Worm (Caenorhabditis elegans) whole organism, L4 larva: ENCODE results near the gene F19G12.3.

Experiments
- D1046.2 ChIP-seq: fragments of 200-800 bp; sonication (Bioruptor generic); IDR thresholded peaks from 2 replicates; pipeline ENCODE4 v1.3.6; 2022; ENCODE audit warnings: missing genetic modification characterization, missing compliant biosample characterization
- F10B5.3 ChIP-seq: sonication (generic microtip); optimal IDR thresholded peaks from 2 replicates; lab custom pipeline; 2016; ENCODE audit warnings: mild to moderate bottlenecking, missing genetic modification characterization, missing compliant biosample characterization
- F44E2.7 ChIP-seq: fragments of 200-800 bp; sonication (Bioruptor generic); IDR thresholded peaks from 2 replicates; pipeline ENCODE4 v2.1.2; 2022; ENCODE audit warnings: missing genetic modification characterization, missing compliant biosample characterization
- F49E8.2 ChIP-seq: sonication (generic microtip); optimal IDR thresholded peaks from 2 replicates; lab custom pipeline; 2016; ENCODE audit warnings: missing compliant biosample characterization, mild to moderate bottlenecking, missing genetic modification characterization, borderline replicate concordance
- Y105C5A.15 ChIP-seq: fragments of 200-800 bp; sonication (Bioruptor generic); IDR thresholded peaks from 2 replicates; pipeline ENCODE4 v1.3.6; 2022; ENCODE audit warnings: missing genetic modification characterization, missing compliant biosample characterization
- Y48G9A.11 ChIP-seq: fragments of 200-800 bp; sonication (Bioruptor generic); IDR thresholded peaks from 2 replicates; pipeline ENCODE4 v1.3.6; 2022; ENCODE audit warnings: missing genetic modification reagents, missing genetic modification characterization, missing compliant biosample characterization
- ZK337.2 ChIP-seq: fragments of 200-800 bp; sonication (Bioruptor generic); IDR thresholded peaks from 2 replicates; pipeline ENCODE4 v1.3.6; 2022; ENCODE audit warnings: missing genetic modification reagents, missing genetic modification characterization, missing compliant biosample characterization
- ZK546.5 ChIP-seq, 2 experiments: sonication (generic microtip); optimal IDR thresholded peaks; 2 replicates each; lab custom pipeline; 2017; ENCODE audit warnings: missing biosample characterization in 2 of 2, missing genetic modification characterization in 2 of 2
- ceh-32 ChIP-seq: sonication (generic microtip); optimal IDR thresholded peaks from 2 replicates; lab custom pipeline; 2016; ENCODE audit warnings: mild to moderate bottlenecking, missing genetic modification characterization, missing compliant biosample characterization; ENCODE audit not compliant: poor library complexity
- cey-2 ChIP-seq: sonication (generic microtip); optimal IDR thresholded peaks from 3 replicates; lab custom pipeline; 2017; ENCODE audit warnings: missing genetic modification characterization, mild to moderate bottlenecking, missing compliant biosample characterization, antibody characterized with exemption, borderline replicate concordance; ENCODE audit not compliant: insufficient read depth
- daf-8 ChIP-seq: fragments of 200-800 bp; sonication (Bioruptor generic); IDR thresholded peaks from 2 replicates; pipeline ENCODE4 v1.3.6; 2022; ENCODE audit warnings: missing genetic modification characterization, missing compliant biosample characterization
- dmd-6 ChIP-seq: fragments of 200-800 bp; sonication (Bioruptor generic); IDR thresholded peaks from 2 replicates; pipeline ENCODE4 v1.3.6; 2022; ENCODE audit warnings: missing genetic modification reagents, missing genetic modification characterization, missing compliant biosample characterization
- dmd-8 ChIP-seq: fragments of 200-800 bp; sonication (Bioruptor generic); IDR thresholded peaks from 2 replicates; pipeline ENCODE4 v1.3.6; 2022; ENCODE audit warnings: missing genetic modification characterization, missing compliant biosample characterization
- duxl-1 ChIP-seq: sonication (generic microtip); optimal IDR thresholded peaks from 2 replicates; lab custom pipeline; 2016; ENCODE audit warnings: mild to moderate bottlenecking, missing genetic modification characterization, moderate library complexity, missing compliant biosample characterization; ENCODE audit not compliant: poor library complexity
- egl-27 ChIP-seq: sonication (generic microtip); optimal IDR thresholded peaks from 3 replicates; lab custom pipeline; 2017; ENCODE audit warnings: missing biosample characterization, missing genetic modification reagents, missing genetic modification characterization
- egl-43 ChIP-seq: fragments of 200-800 bp; sonication (Bioruptor generic); IDR thresholded peaks from 2 replicates; pipeline ENCODE4 v1.3.6; 2022; ENCODE audit warnings: missing genetic modification reagents, missing genetic modification characterization, missing compliant biosample characterization
- fkh-10 ChIP-seq: fragments of 150-350 bp; optimal IDR thresholded peaks from 2 replicates; lab custom pipeline; 2014; ENCODE audit warnings: missing biosample characterization, missing genetic modification reagents, missing genetic modification characterization
- hlh-11 ChIP-seq: fragments of 200-800 bp; sonication (Bioruptor generic); optimal IDR thresholded peaks from 2 replicates; lab custom pipeline; 2018; ENCODE audit warnings: mild to moderate bottlenecking, missing genetic modification characterization, missing compliant biosample characterization
- hmg-1.1 ChIP-seq: fragments of 200-800 bp; sonication (Bioruptor generic); IDR thresholded peaks from 2 replicates; pipeline ENCODE4 v1.3.6; 2022; ENCODE audit warnings: missing genetic modification reagents, missing genetic modification characterization, missing compliant biosample characterization
- lin-38 ChIP-seq: fragments of 200-800 bp; sonication (Bioruptor generic); IDR thresholded peaks from 2 replicates; pipeline ENCODE4 v1.3.6; 2022; ENCODE audit warnings: missing genetic modification reagents, missing genetic modification characterization, missing compliant biosample characterization
- lir-3 ChIP-seq: sonication (generic microtip); optimal IDR thresholded peaks from 2 replicates; lab custom pipeline; 2016; ENCODE audit warnings: mild to moderate bottlenecking, missing genetic modification characterization, missing compliant biosample characterization
- mdl-1 ChIP-seq, 2 experiments: fragments of 150-350 bp in 1 of 2; sonication (generic microtip) in 1 of 2; optimal IDR thresholded peaks; 2 replicates each; lab custom pipeline; 2014 to 2017; ENCODE audit warnings: missing biosample characterization in 2 of 2, missing genetic modification characterization in 2 of 2
- mes-2 ChIP-seq: sonication (generic microtip); optimal IDR thresholded peaks from 2 replicates; lab custom pipeline; 2016; ENCODE audit warnings: missing genotype, mild to moderate bottlenecking, missing genetic modification characterization, missing compliant biosample characterization; ENCODE audit not compliant: poor library complexity, severe bottlenecking
- nhr-102 ChIP-seq: sonication (generic microtip); optimal IDR thresholded peaks from 2 replicates; lab custom pipeline; 2016; ENCODE audit warnings: mild to moderate bottlenecking, missing genetic modification characterization, moderate library complexity, missing compliant biosample characterization
- nhr-237 ChIP-seq: sonication (generic microtip); optimal IDR thresholded peaks from 2 replicates; lab custom pipeline; 2017; ENCODE audit warnings: missing biosample characterization, missing genetic modification characterization
- nhr-25 ChIP-seq: sonication (generic microtip); optimal IDR thresholded peaks from 2 replicates; lab custom pipeline; 2017; ENCODE audit warnings: missing genetic modification characterization, mild to moderate bottlenecking, missing compliant biosample characterization, antibody characterized with exemption, moderate library complexity, borderline replicate concordance; ENCODE audit not compliant: insufficient read depth
- nhr-41 ChIP-seq: fragments of 200-800 bp; sonication (Bioruptor generic); IDR thresholded peaks from 2 replicates; pipeline ENCODE4 v1.3.6; 2022; ENCODE audit warnings: missing genetic modification reagents, missing genetic modification characterization, missing compliant biosample characterization
- nhr-42 ChIP-seq: fragments of 200-800 bp; sonication (Bioruptor generic); IDR thresholded peaks from 2 replicates; pipeline ENCODE4 v1.3.6; 2022; ENCODE audit warnings: missing genetic modification characterization, missing compliant biosample characterization
- php-3 ChIP-seq: fragments of 200-800 bp; sonication (Bioruptor generic); IDR thresholded peaks from 2 replicates; pipeline ENCODE4 v1.3.6; 2022; ENCODE audit warnings: missing genetic modification reagents, missing genetic modification characterization, missing compliant biosample characterization
- sdz-12 ChIP-seq: fragments of 200-800 bp; sonication (Bioruptor generic); optimal IDR thresholded peaks from 2 replicates; lab custom pipeline; 2018; ENCODE audit warnings: mild to moderate bottlenecking, missing genetic modification characterization, missing compliant biosample characterization
- set-16 ChIP-seq: fragments of 200-800 bp; sonication (Bioruptor generic); IDR thresholded peaks from 2 replicates; pipeline ENCODE4 v1.3.6; 2022; ENCODE audit warnings: missing genetic modification reagents, missing genetic modification characterization, missing compliant biosample characterization
- skn-1 ChIP-seq: fragments of 150-350 bp; optimal IDR thresholded peaks from 2 replicates; lab custom pipeline; 2014; ENCODE audit warnings: missing biosample characterization, missing genetic modification characterization
- snpc-4 ChIP-seq: fragments of 150-350 bp; optimal IDR thresholded peaks from 2 replicates; lab custom pipeline; 2014; ENCODE audit warnings: missing biosample characterization, missing genetic modification characterization
- spr-1 ChIP-seq: sonication (generic microtip); optimal IDR thresholded peaks from 2 replicates; lab custom pipeline; 2016; ENCODE audit warnings: mild to moderate bottlenecking, missing genetic modification characterization, missing compliant biosample characterization
- tra-1 ChIP-seq: fragments of 200-800 bp; sonication (Bioruptor generic); IDR thresholded peaks from 2 replicates; pipeline ENCODE4 v1.3.6; 2022; ENCODE audit warnings: missing genetic modification reagents, missing genetic modification characterization, missing compliant biosample characterization
- unc-39 ChIP-seq: sonication (generic microtip); optimal IDR thresholded peaks from 2 replicates; lab custom pipeline; 2017; ENCODE audit warnings: missing biosample characterization, missing genetic modification characterization
- zip-11 ChIP-seq: fragments of 200-800 bp; sonication (Bioruptor generic); IDR thresholded peaks from 2 replicates; pipeline ENCODE4 v1.3.6; 2022; ENCODE audit warnings: missing genetic modification characterization, missing compliant biosample characterization
- ztf-11 ChIP-seq: fragments of 150-350 bp; optimal IDR thresholded peaks from 2 replicates; lab custom pipeline; 2014; ENCODE audit warnings: missing biosample characterization, missing genetic modification characterization

Gene F19G12.3

DNA sequence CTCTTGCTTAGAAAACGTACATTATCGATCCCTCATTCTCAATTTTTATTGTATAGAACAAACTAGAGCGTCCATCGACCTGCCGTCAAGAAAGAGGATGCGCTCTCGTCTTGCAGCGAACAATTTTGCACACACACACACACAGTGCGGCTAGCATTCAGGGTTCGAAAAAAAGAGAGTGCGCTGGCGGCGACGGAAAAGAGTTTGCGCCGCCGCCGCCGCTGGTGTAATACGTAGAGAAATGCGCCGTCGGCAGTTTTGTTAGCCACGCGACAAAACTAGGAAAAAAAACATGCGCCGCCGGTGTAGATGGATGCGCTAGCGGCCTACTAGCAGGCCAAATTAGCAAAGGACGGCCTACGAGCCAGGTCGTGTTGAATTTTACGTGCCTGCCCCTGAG is 41.1 kb upstream of the F19G12.3 start:
- no peak for TF ChIP-seq egl-27 (tag; lab: Kevin White, UChicago)
- TF ChIP-seq set-16 (GFP tag; lab: Robert Waterston, UW) = 0 out of 2 replicates have a peak, but pooled peaks have one; percentile 15
- no peak for TF ChIP-seq F10B5.3 (tag; lab: Kevin White, UChicago)
- TF ChIP-seq egl-43 (GFP tag; lab: Robert Waterston, UW) = peak; percentile 30; the same call in 1 of the 2 replicates
- TF ChIP-seq Y105C5A.15 (GFP tag; lab: Robert Waterston, UW) = no peak

DNA sequence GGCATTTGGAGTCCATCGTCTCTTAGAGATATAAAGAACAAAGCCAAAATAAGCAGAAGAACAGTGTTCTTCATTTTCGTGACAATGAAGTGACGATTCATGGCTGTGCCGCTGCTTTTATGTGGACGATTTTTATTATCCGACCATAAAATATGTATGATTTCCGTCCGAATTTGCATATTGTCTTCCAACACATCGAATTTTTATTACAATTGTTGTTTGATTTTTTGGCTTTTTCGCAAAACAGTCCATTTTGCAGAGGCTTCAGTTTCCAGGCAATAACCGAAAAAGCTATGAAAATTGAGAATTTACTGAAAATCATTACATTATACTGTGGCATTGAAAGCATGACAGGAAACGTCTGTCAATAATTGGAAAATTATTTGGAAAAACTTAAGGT is 40.1 kb upstream of the F19G12.3 start, which contains the start of gene F56C3.8:
Gene F56C3.8, minus strand, starts transcription at position 101 of the 400 bp plus-strand sequence.
- no peak for TF ChIP-seq nhr-237
- 0 out of 2 replicates have a peak, but pooled peaks have one; percentile 28 for TF ChIP-seq Y48G9A.11 (GFP tag; lab: Robert Waterston, UW)

DNA sequence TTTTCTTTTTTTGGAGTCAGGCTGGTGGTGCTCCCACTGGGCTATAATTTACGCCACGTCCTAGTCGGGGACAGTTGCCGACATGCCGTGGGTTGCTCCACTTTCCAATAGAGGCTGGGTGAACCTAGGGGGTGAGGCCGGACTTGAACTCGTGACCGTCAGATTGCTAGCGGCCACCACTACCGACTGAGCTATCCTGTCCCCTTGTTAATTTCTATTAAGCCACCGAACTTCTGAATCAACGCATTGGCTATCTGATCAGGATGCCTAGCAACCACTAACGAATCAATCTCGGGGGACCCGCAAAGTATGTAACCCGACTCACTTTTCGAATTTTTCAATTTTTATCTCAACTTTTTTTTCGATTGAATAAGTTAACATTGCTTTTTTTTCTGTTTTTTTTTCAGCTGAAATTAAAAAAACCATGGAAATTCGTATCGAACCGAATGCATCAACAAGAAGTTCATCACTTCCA is 37.7 kb upstream of the F19G12.3 start, which contains the start of gene F56C3.1:
Gene F56C3.1, plus strand, starts transcription at position 425 of the 475 bp plus-strand sequence.
- TF ChIP-seq spr-1 = no peak
- TF ChIP-seq mes-2 (tag; lab: Kevin White, UChicago) = no peak
- TF ChIP-seq nhr-25 (tag; lab: Kevin White, UChicago) = no peak
- TF ChIP-seq zip-11 (GFP tag; lab: Robert Waterston, UW) = no peak
- no peak for TF ChIP-seq snpc-4 (tag; lab: Kevin White, UChicago)
- no peak for TF ChIP-seq dmd-8 (GFP tag; lab: Robert Waterston, UW)
- 0 out of 2 replicates have a peak, but pooled peaks have one; percentile 15 for TF ChIP-seq dmd-6 (GFP tag; lab: Robert Waterston, UW)
- no peak for TF ChIP-seq F44E2.7 (GFP tag; lab: Robert Waterston, UW)
- TF ChIP-seq tra-1 (GFP tag; lab: Robert Waterston, UW) = no peak
- no peak for TF ChIP-seq nhr-41
- TF ChIP-seq D1046.2 (GFP tag; lab: Robert Waterston, UW) = no peak
- TF ChIP-seq sdz-12 (GFP tag; lab: Kevin White, UChicago) = no peak
- no peak for TF ChIP-seq skn-1 (tag; lab: Kevin White, UChicago)
- TF ChIP-seq mdl-1 (tag; optimal IDR thresholded peaks at IDR 0.05; lab: Kevin White, UChicago) = no peak
- TF ChIP-seq ZK337.2 = 0 out of 2 replicates have a peak, but pooled peaks have one; percentile 29
- peak; percentile 34 for TF ChIP-seq nhr-102 (tag; lab: Kevin White, UChicago)
- no peak for TF ChIP-seq daf-8 (GFP tag; lab: Robert Waterston, UW)
- TF ChIP-seq fkh-10 (GFP tag; lab: Kevin White, UChicago) = no peak
- TF ChIP-seq nhr-237 = no peak
- 0 out of 2 replicates have a peak, but pooled peaks have one; percentile 47 for TF ChIP-seq php-3 (GFP tag; lab: Robert Waterston, UW)
- no peak for TF ChIP-seq ZK546.5 (tag; optimal IDR thresholded peaks at IDR 0.05; lab: Kevin White, UChicago)
- no peak for TF ChIP-seq ceh-32
- TF ChIP-seq duxl-1 (tag; lab: Kevin White, UChicago) = no peak
- 0 out of 2 replicates have a peak, but pooled peaks have one; percentile 33 for TF ChIP-seq egl-43 (GFP tag; lab: Robert Waterston, UW)
- peak; percentile 3 for TF ChIP-seq hlh-11 (tag; lab: Kevin White, UChicago)
- no peak for TF ChIP-seq ztf-11
- peak; percentile 55; the same call in 1 of the 2 replicates for TF ChIP-seq nhr-42 (GFP tag; lab: Robert Waterston, UW)
- peak; percentile 73 for TF ChIP-seq hmg-1.1 (GFP tag; lab: Robert Waterston, UW)
- no peak for TF ChIP-seq lir-3 (tag; lab: Kevin White, UChicago)
- TF ChIP-seq set-16 (GFP tag; lab: Robert Waterston, UW) = peak; percentile 39; the same call in 1 of the 2 replicates
- TF ChIP-seq unc-39 = no peak
- no peak for TF ChIP-seq F49E8.2
- TF ChIP-seq cey-2 (tag; lab: Kevin White, UChicago) = no peak
- TF ChIP-seq lin-38 (GFP tag; lab: Robert Waterston, UW) = peak; percentile 31; the same call in 1 of the 2 replicates
